Worm (Caenorhabditis elegans) whole organism, mixed stage, embryonic: Measurements from ENCODE around the gene W02B12.13.

ENCODE experiments used
- M03D4.4 ChIP-seq: sonication (generic microtip); optimal IDR thresholded peaks from 2 replicates; lab custom pipeline; 2017; ENCODE audit warnings: mild to moderate bottlenecking, missing genetic modification characterization, missing compliant biosample characterization
- bed-3 ChIP-seq: fragments of 200-800 bp; sonication (Bioruptor generic); optimal IDR thresholded peaks from 3 replicates; lab custom pipeline; 2018; ENCODE audit warnings: mild to moderate bottlenecking, missing genetic modification characterization, moderate library complexity, missing compliant biosample characterization
- blmp-1 ChIP-seq: fragments of 150-350 bp; optimal IDR thresholded peaks from 2 replicates; lab custom pipeline; 2014; ENCODE audit warnings: missing biosample characterization, missing genetic modification characterization
- ceh-39 ChIP-seq: fragments of 150-350 bp; optimal IDR thresholded peaks from 2 replicates; lab custom pipeline; 2014; ENCODE audit warnings: missing biosample characterization, missing genetic modification characterization
- ceh-83 ChIP-seq: fragments of 200-800 bp; sonication (Bioruptor generic); optimal IDR thresholded peaks from 2 replicates; lab custom pipeline; 2018; ENCODE audit warnings: mild to moderate bottlenecking, missing genetic modification characterization, missing compliant biosample characterization
- ces-1 ChIP-seq: fragments of 150-350 bp; optimal IDR thresholded peaks from 2 replicates; lab custom pipeline; 2014; ENCODE audit warnings: missing biosample characterization, missing genetic modification reagents, missing genetic modification characterization
- cnd-1 ChIP-seq: fragments of 200-800 bp; sonication (Bioruptor generic); optimal IDR thresholded peaks from 2 replicates; lab custom pipeline; 2018; ENCODE audit warnings: mild to moderate bottlenecking, missing genetic modification characterization, missing compliant biosample characterization
- drap-1 ChIP-seq: fragments of 200-800 bp; sonication (Bioruptor generic); optimal IDR thresholded peaks from 3 replicates; lab custom pipeline; 2018; ENCODE audit warnings: mild to moderate bottlenecking, missing genetic modification characterization, missing compliant biosample characterization
- elt-1 ChIP-seq: sonication (generic microtip); optimal IDR thresholded peaks from 2 replicates; lab custom pipeline; 2017; ENCODE audit warnings: missing genetic modification characterization, mild to moderate bottlenecking, missing compliant biosample characterization, antibody characterized with exemption, moderate library complexity, borderline replicate concordance; ENCODE audit not compliant: insufficient read depth
- elt-3 ChIP-seq: fragments of 150-350 bp; optimal IDR thresholded peaks from 2 replicates; lab custom pipeline; 2014; ENCODE audit warnings: missing biosample characterization, missing genetic modification characterization
- flh-1 ChIP-seq: fragments of 200-800 bp; sonication (Bioruptor generic); optimal IDR thresholded peaks from 2 replicates; lab custom pipeline; 2018; ENCODE audit warnings: mild to moderate bottlenecking, missing genetic modification characterization, moderate library complexity, missing compliant biosample characterization
- ham-2 ChIP-seq: fragments of 200-800 bp; sonication (Bioruptor generic); optimal IDR thresholded peaks from 2 replicates; lab custom pipeline; 2018; ENCODE audit warnings: mild to moderate bottlenecking, missing genetic modification characterization, missing compliant biosample characterization
- hlh-1 ChIP-seq: fragments of 150-350 bp; optimal IDR thresholded peaks from 2 replicates; lab custom pipeline; 2014; ENCODE audit warnings: missing biosample characterization, missing genetic modification reagents, missing genetic modification characterization
- lin-13 ChIP-seq: fragments of 150-350 bp; optimal IDR thresholded peaks from 2 replicates; lab custom pipeline; 2014; ENCODE audit warnings: missing biosample characterization, missing genetic modification characterization
- lin-32 ChIP-seq: fragments of 200-800 bp; sonication (Bioruptor generic); optimal IDR thresholded peaks from 2 replicates; lab custom pipeline; 2018; ENCODE audit warnings: mild to moderate bottlenecking, missing genetic modification characterization, missing compliant biosample characterization
- lsy-2 ChIP-seq: fragments of 150-350 bp; optimal IDR thresholded peaks from 2 replicates; lab custom pipeline; 2014; ENCODE audit warnings: missing biosample characterization, missing genetic modification characterization
- mab-5 ChIP-seq: fragments of 150-350 bp; optimal IDR thresholded peaks from 2 replicates; lab custom pipeline; 2014; ENCODE audit warnings: missing biosample characterization, missing genetic modification characterization
- mep-1 ChIP-seq: fragments of 150-350 bp; optimal IDR thresholded peaks from 2 replicates; lab custom pipeline; 2017; ENCODE audit warnings: missing biosample characterization, missing genetic modification reagents, missing genetic modification characterization, inconsistent platforms
- mls-2 ChIP-seq: sonication (generic microtip); optimal IDR thresholded peaks from 2 replicates; lab custom pipeline; 2016; ENCODE audit warnings: mild to moderate bottlenecking, missing genetic modification characterization, moderate library complexity, missing compliant biosample characterization
- nhr-12 ChIP-seq: fragments of 150-350 bp; optimal IDR thresholded peaks from 2 replicates; lab custom pipeline; 2014; ENCODE audit warnings: missing biosample characterization, missing genetic modification characterization
- nhr-2 ChIP-seq: fragments of 150-350 bp; optimal IDR thresholded peaks from 2 replicates; lab custom pipeline; 2014; ENCODE audit warnings: missing biosample characterization, missing genetic modification characterization
- nhr-28 ChIP-seq: fragments of 150-350 bp; optimal IDR thresholded peaks from 2 replicates; lab custom pipeline; 2014; ENCODE audit warnings: missing biosample characterization, missing genetic modification characterization
- nhr-76 ChIP-seq: sonication (generic microtip); optimal IDR thresholded peaks from 2 replicates; lab custom pipeline; 2017; ENCODE audit warnings: missing biosample characterization, missing genetic modification characterization
- pha-4 ChIP-seq: fragments of 150-350 bp; optimal IDR thresholded peaks from 2 replicates; lab custom pipeline; 2018; ENCODE audit warnings: missing biosample characterization, missing genetic modification reagents, missing genetic modification characterization
- sem-2 ChIP-seq: fragments of 200-800 bp; sonication (Bioruptor generic); optimal IDR thresholded peaks from 2 replicates; lab custom pipeline; 2018; ENCODE audit warnings: mild to moderate bottlenecking, missing genetic modification characterization, missing compliant biosample characterization
- snpc-4 ChIP-seq: fragments of 150-350 bp; optimal IDR thresholded peaks from 2 replicates; lab custom pipeline; 2014; ENCODE audit warnings: missing biosample characterization, missing genetic modification characterization
- sptf-1 ChIP-seq: sonication (generic microtip); optimal IDR thresholded peaks from 2 replicates; lab custom pipeline; 2017; ENCODE audit warnings: mild to moderate bottlenecking, missing genetic modification characterization, moderate library complexity, missing compliant biosample characterization
- tbx-8 ChIP-seq: fragments of 200-800 bp; sonication (Bioruptor generic); optimal IDR thresholded peaks from 2 replicates; lab custom pipeline; 2018; ENCODE audit warnings: mild to moderate bottlenecking, missing genetic modification characterization, moderate library complexity, missing compliant biosample characterization
- unc-120 ChIP-seq: sonication (generic microtip); optimal IDR thresholded peaks from 2 replicates; lab custom pipeline; 2017; ENCODE audit warnings: missing genetic modification characterization, missing compliant biosample characterization; ENCODE audit not compliant: poor library complexity, severe bottlenecking
- unc-39 ChIP-seq: fragments of 150-350 bp; optimal IDR thresholded peaks from 2 replicates; lab custom pipeline; 2014; ENCODE audit warnings: missing biosample characterization, missing genetic modification characterization
- unc-62 ChIP-seq: fragments of 150-350 bp; optimal IDR thresholded peaks from 2 replicates; lab custom pipeline; 2014; ENCODE audit warnings: missing biosample characterization, missing genetic modification reagents, missing genetic modification characterization
- zip-8 ChIP-seq: fragments of 150-350 bp; optimal IDR thresholded peaks from 2 replicates; lab custom pipeline; 2014; ENCODE audit warnings: missing biosample characterization, missing genetic modification characterization
- ztf-11 ChIP-seq: fragments of 150-350 bp; optimal IDR thresholded peaks from 2 replicates; lab custom pipeline; 2014; ENCODE audit warnings: missing biosample characterization, missing genetic modification characterization

Gene W02B12.13

ce11 chrII:11443862-11444261, 1.2 kb upstream of the W02B12.13 start, which contains the start of gene adbp-1:
TSS of gene adbp-1 (plus strand) at chrII:11444162.
- TF ChIP-seq lsy-2 (tag; lab: Kevin White, UChicago) (no peak), nhr-12 (tag; lab: Kevin White, UChicago) (no peak), ham-2 (GFP tag; lab: Kevin White, UChicago) (no peak), ceh-83 (GFP tag; lab: Kevin White, UChicago) (no peak), flh-1 (GFP tag; lab: Kevin White, UChicago) (no peak), hlh-1 (tag; lab: Kevin White, UChicago) (no peak), nhr-2 (tag; lab: Kevin White, UChicago) (no peak), nhr-76 (no peak), lin-32 (no peak), zip-8 (tag; lab: Kevin White, UChicago) (no peak), elt-1 (no peak), mep-1 (tag; lab: Kevin White, UChicago) (no peak), snpc-4 (tag; lab: Kevin White, UChicago) (no peak), bed-3 (no peak)

DNA sequence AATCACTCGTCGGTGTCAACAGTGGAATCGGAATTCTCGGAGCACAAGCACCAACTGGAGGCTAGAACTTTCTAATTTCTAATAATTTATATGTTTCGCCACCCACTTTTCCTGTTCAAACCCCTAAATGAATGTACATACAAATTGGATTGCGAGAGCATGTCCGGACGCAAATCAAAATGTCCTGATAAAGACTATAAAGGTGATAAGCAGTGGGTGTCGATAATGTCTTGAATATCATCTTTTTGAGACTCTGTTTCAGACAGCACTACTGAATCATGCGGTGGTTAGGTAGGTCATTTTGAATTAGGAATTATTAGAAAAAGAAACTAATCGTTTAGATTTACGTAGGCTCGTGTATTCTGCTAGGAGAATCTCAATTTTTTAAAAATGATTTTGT, 3.7 kb downstream of the W02B12.13 start, which contains the start of gene W02B12.1:
Gene W02B12.1 (plus strand): TSS at position 269 of the 400 bp plus-strand sequence.
- TF ChIP-seq lsy-2 (tag; lab: Kevin White, UChicago) (no peak), unc-120 (tag; lab: Kevin White, UChicago) (no peak), elt-3 (tag; lab: Kevin White, UChicago) (no peak), unc-39 (no peak), hlh-1 (tag; lab: Kevin White, UChicago) (no peak), snpc-4 (tag; lab: Kevin White, UChicago) (no peak), lin-13 (no peak), cnd-1 (tag; lab: Kevin White, UChicago) (no peak), nhr-2 (tag; lab: Kevin White, UChicago) (no peak), nhr-76 (no peak), ztf-11 (tag; lab: Kevin White, UChicago) (no peak)
- TF ChIP-seq, all 35 proteins: peak for 0

ce11 chrII:11450882-11451281, 5.8 kb downstream of the W02B12.13 start:
- TF ChIP-seq mls-2 (tag; lab: Kevin White, UChicago), result no peak
- TF ChIP-seq nhr-28, result no peak
- no peak for TF ChIP-seq sem-2 (GFP tag; lab: Kevin White, UChicago)
- TF ChIP-seq ztf-11 (tag; lab: Kevin White, UChicago), result no peak
- no peak for TF ChIP-seq drap-1 (GFP tag; lab: Kevin White, UChicago)
- no peak for TF ChIP-seq lin-13
- TF ChIP-seq unc-62 (GFP tag; lab: Kevin White, UChicago), result no peak

ce11 chrII:11451738-11452137, 6.7 kb downstream of the W02B12.13 start:
- no peak for TF ChIP-seq ceh-83 (GFP tag; lab: Kevin White, UChicago)
- no peak for TF ChIP-seq unc-120 (tag; lab: Kevin White, UChicago)
- TF ChIP-seq unc-62 (GFP tag; lab: Kevin White, UChicago), result no peak
- no peak for TF ChIP-seq snpc-4 (tag; lab: Kevin White, UChicago)
- TF ChIP-seq hlh-1 (tag; lab: Kevin White, UChicago), result no peak
- no peak for TF ChIP-seq tbx-8
- no peak for TF ChIP-seq nhr-76
- TF ChIP-seq mab-5 (tag; lab: Kevin White, UChicago), result no peak
- no peak for TF ChIP-seq elt-3 (tag; lab: Kevin White, UChicago)
- no peak for TF ChIP-seq elt-1
- TF ChIP-seq ceh-39, result no peak
- no peak for TF ChIP-seq lin-13
- no peak for TF ChIP-seq cnd-1 (tag; lab: Kevin White, UChicago)
- no peak for TF ChIP-seq nhr-2 (tag; lab: Kevin White, UChicago)
- TF ChIP-seq nhr-12 (tag; lab: Kevin White, UChicago), result no peak
- no peak for TF ChIP-seq pha-4 (tag; lab: Kevin White, UChicago)
- no peak for TF ChIP-seq sptf-1 (tag; lab: Kevin White, UChicago)
- TF ChIP-seq mep-1 (tag; lab: Kevin White, UChicago), result no peak
- TF ChIP-seq, all 35 proteins: peak for 0

DNA sequence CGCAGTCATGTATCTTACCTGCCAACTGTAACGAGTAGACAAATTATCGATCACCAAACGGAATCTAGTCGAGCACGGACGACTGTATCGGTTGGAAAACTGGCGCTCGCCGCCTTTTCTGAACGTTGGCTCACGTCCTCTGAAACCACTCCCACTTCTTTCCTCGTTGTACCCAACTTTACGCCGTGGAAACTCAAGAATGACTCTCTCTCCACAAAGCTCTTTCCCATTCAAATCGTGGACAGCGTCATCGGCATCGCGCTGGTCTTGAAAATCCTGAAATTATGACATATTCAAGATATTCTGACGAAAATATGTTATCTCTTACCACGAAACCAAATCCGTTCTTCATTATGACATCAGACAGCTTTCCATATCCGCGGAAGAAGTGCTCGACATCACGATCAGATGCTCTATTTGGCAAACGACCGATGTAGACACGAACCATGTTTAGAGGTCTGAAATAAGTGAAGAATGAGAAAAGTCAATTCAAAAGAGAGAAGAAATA, 7.5 kb downstream of the W02B12.13 start, which contains the start of gene rsp-2:
Gene rsp-2 (minus strand): TSS at position 458 of the 508 bp plus-strand sequence.
- TF ChIP-seq nhr-76 (no peak), cnd-1 (tag; lab: Kevin White, UChicago) (no peak), flh-1 (GFP tag; lab: Kevin White, UChicago) (no peak), hlh-1 (tag; lab: Kevin White, UChicago) (no peak), unc-62 (GFP tag; lab: Kevin White, UChicago) (no peak), zip-8 (tag; lab: Kevin White, UChicago) (no peak), blmp-1 (no peak), nhr-2 (tag; lab: Kevin White, UChicago) (no peak), ceh-83 (GFP tag; lab: Kevin White, UChicago) (no peak), lsy-2 (tag; lab: Kevin White, UChicago) (no peak), drap-1 (GFP tag; lab: Kevin White, UChicago) (no peak), ceh-39 (no peak), lin-32 (no peak), ces-1 (GFP tag; lab: Kevin White, UChicago) (no peak), sem-2 (GFP tag; lab: Kevin White, UChicago) (no peak), M03D4.4 (no peak), pha-4 (tag; lab: Kevin White, UChicago) (no peak), bed-3 (no peak)
